Worm (Caenorhabditis elegans): ENCODE results near the gene F46B6.5.

ce11 chrV:9775734-9776133, 7.1 kb downstream of the F46B6.5 start, which contains the start of gene F46B6.12:
- TF ChIP-seq tbx-11 (GFP tag; IDR thresholded peaks at IDR 0.05) (no peak), ets-7 (tag; optimal IDR thresholded peaks at IDR 0.05) (no peak), hnd-1 (tag; optimal IDR thresholded peaks at IDR 0.05) (no peak), ama-1 (optimal IDR thresholded peaks at IDR 0.05) (no peak), pes-1 (GFP tag; IDR thresholded peaks at IDR 0.05) (no peak), aly-1 (tag; optimal IDR thresholded peaks at IDR 0.05) (no peak), scrt-1 (GFP tag; IDR thresholded peaks at IDR 0.05) (no peak), sea-1 (GFP tag; conservative IDR thresholded peaks at IDR 0.05) (no peak), ceh-13 (GFP tag; optimal IDR thresholded peaks at IDR 0.05) (no peak), hmg-4 (GFP tag; optimal IDR thresholded peaks at IDR 0.05) (no peak)
